Fruit fly (Drosophila melanogaster) whole organism, embryonic: ENCODE measurements around the gene CG31076.
A peak's percentile ranks its signal among the peaks of the same experiment; 100 is the strongest.

Experiments
- Ada2b ChIP-seq: fragments of 200-800 bp; sonication (Bioruptor generic); IDR thresholded peaks from 2 replicates; pipeline ENCODE4 v1.3.6; 2022; ENCODE audit warnings: missing biosample characterization, missing genetic modification characterization
- Antp ChIP-seq: fragments of 200-800 bp; sonication (Bioruptor generic); optimal IDR thresholded peaks from 3 replicates; lab custom pipeline; 2016; ENCODE audit warnings: missing biosample characterization, missing genetic modification characterization
- Bgb ChIP-seq: fragments of 200-800 bp; sonication (Bioruptor generic); IDR thresholded peaks from 2 replicates; pipeline ENCODE4 v1.3.6; 2022; ENCODE audit warnings: missing biosample characterization, missing genetic modification characterization; ENCODE audit not compliant: partially characterized antibody
- CG10209 ChIP-seq: fragments of 200-800 bp; sonication (Bioruptor generic); optimal IDR thresholded peaks from 3 replicates; lab custom pipeline; 2017; ENCODE audit warnings: missing biosample characterization, mild to moderate bottlenecking, missing genetic modification characterization, missing genetic modification reagents
- CG11093 ChIP-seq: fragments of 200-800 bp; sonication (Bioruptor generic); IDR thresholded peaks from 3 replicates; pipeline ENCODE4 v1.3.6; 2022; ENCODE audit warnings: missing biosample characterization, missing genetic modification characterization
- CG11504 ChIP-seq: fragments of 200-800 bp; sonication (Bioruptor generic); optimal IDR thresholded peaks from 3 replicates; lab custom pipeline; 2019; ENCODE audit warnings: missing biosample characterization, mild to moderate bottlenecking, missing genetic modification characterization, moderate library complexity
- CG11560 ChIP-seq: fragments of 200-800 bp; sonication (Bioruptor generic); IDR thresholded peaks from 3 replicates; pipeline ENCODE4 v1.3.6; 2022; ENCODE audit warnings: missing biosample characterization, missing genetic modification characterization
- CG14667 ChIP-seq: fragments of 200-800 bp; sonication (Bioruptor generic); IDR thresholded peaks from 2 replicates; pipeline ENCODE4 v1.3.6; 2022; ENCODE audit warnings: missing biosample characterization, missing genetic modification characterization
- CG15073 ChIP-seq: fragments of 200-800 bp; sonication (Bioruptor generic); optimal IDR thresholded peaks from 2 replicates; lab custom pipeline; 2016; ENCODE audit warnings: missing biosample characterization, missing genetic modification characterization
- CG16779 ChIP-seq: fragments of 200-800 bp; sonication (Bioruptor generic); IDR thresholded peaks from 2 replicates; pipeline ENCODE4 v1.3.6; 2022; ENCODE audit warnings: missing biosample characterization, missing genetic modification characterization
- CG17912 ChIP-seq: fragments of 200-800 bp; sonication (Bioruptor generic); optimal IDR thresholded peaks from 2 replicates; lab custom pipeline; 2018; ENCODE audit warnings: missing biosample characterization, mild to moderate bottlenecking, missing genetic modification characterization
- CG18599 ChIP-seq: fragments of 200-800 bp; sonication (Bioruptor generic); optimal IDR thresholded peaks from 3 replicates; lab custom pipeline; 2017; ENCODE audit warnings: missing biosample characterization, missing genetic modification characterization, mild to moderate bottlenecking, moderate library complexity, missing genetic modification reagents
- CG2712 ChIP-seq: fragments of 200-800 bp; optimal IDR thresholded peaks from 3 replicates; lab custom pipeline; 2019; ENCODE audit warnings: missing biosample characterization, mild to moderate bottlenecking, missing genetic modification characterization, moderate library complexity
- CG2875 ChIP-seq: fragments of 200-800 bp; sonication (Bioruptor generic); optimal IDR thresholded peaks from 2 replicates; lab custom pipeline; 2017; ENCODE audit warnings: missing biosample characterization, mild to moderate bottlenecking, missing genetic modification characterization, missing genetic modification reagents
- CG31441 ChIP-seq: fragments of 200-800 bp; sonication (Bioruptor generic); IDR thresholded peaks from 2 replicates; pipeline ENCODE4 v1.3.6; 2022; ENCODE audit warnings: missing biosample characterization, missing genetic modification characterization
- CG34376 ChIP-seq: fragments of 200-800 bp; sonication (Bioruptor generic); optimal IDR thresholded peaks from 2 replicates; lab custom pipeline; 2018; ENCODE audit warnings: missing biosample characterization, mild to moderate bottlenecking, missing genetic modification characterization
- CG4424 ChIP-seq: fragments of 200-800 bp; sonication (Bioruptor generic); optimal IDR thresholded peaks from 3 replicates; lab custom pipeline; 2016; ENCODE audit warnings: missing biosample characterization, missing genetic modification characterization
- CG6854 ChIP-seq: fragments of 200-800 bp; sonication (Bioruptor generic); optimal IDR thresholded peaks from 3 replicates; lab custom pipeline; 2017; ENCODE audit warnings: missing biosample characterization, mild to moderate bottlenecking, missing genetic modification characterization
- CG7839 ChIP-seq: fragments of 200-800 bp; sonication (Bioruptor generic); optimal IDR thresholded peaks from 3 replicates; lab custom pipeline; 2018; ENCODE audit warnings: missing biosample characterization, mild to moderate bottlenecking, missing genetic modification characterization, moderate library complexity
- CG8478 ChIP-seq: fragments of >200 bp; optimal IDR thresholded peaks from 2 replicates; lab custom pipeline; 2018
- CHES-1-like ChIP-seq: fragments of 200-800 bp; sonication (Bioruptor generic); optimal IDR thresholded peaks from 2 replicates; lab custom pipeline; 2016; ENCODE audit warnings: missing biosample characterization, missing genetic modification characterization
- CoRest ChIP-seq: fragments of 200-800 bp; sonication (Bioruptor generic); optimal IDR thresholded peaks from 3 replicates; lab custom pipeline; 2018; ENCODE audit warnings: missing biosample characterization, mild to moderate bottlenecking, missing genetic modification characterization, moderate library complexity
- CrebB ChIP-seq: fragments of 200-800 bp; sonication (Bioruptor generic); optimal IDR thresholded peaks from 3 replicates; lab custom pipeline; 2018; ENCODE audit warnings: missing biosample characterization, mild to moderate bottlenecking, missing genetic modification characterization
- Dad ChIP-seq: fragments of 200-800 bp; sonication (Bioruptor generic); optimal IDR thresholded peaks from 3 replicates; lab custom pipeline; 2016; ENCODE audit warnings: missing biosample characterization, missing genetic modification characterization
- E2f1 ChIP-seq: fragments of 200-800 bp; sonication (Bioruptor generic); IDR thresholded peaks from 2 replicates; pipeline ENCODE4 v1.3.6; 2022; ENCODE audit warnings: missing biosample characterization, missing genetic modification characterization
- Fer1 ChIP-seq: fragments of 200-800 bp; sonication (Bioruptor generic); optimal IDR thresholded peaks from 2 replicates; lab custom pipeline; 2017; ENCODE audit warnings: missing biosample characterization, mild to moderate bottlenecking, missing genetic modification characterization
- Hand ChIP-seq: fragments of 200-800 bp; sonication (Bioruptor generic); optimal IDR thresholded peaks from 2 replicates; lab custom pipeline; 2017; ENCODE audit warnings: mild to moderate bottlenecking, missing biosample characterization, missing genetic modification reagents, missing genetic modification characterization
- Hr51 ChIP-seq, 2 experiments: fragments of 200-800 bp; sonication (Bioruptor generic); optimal IDR thresholded peaks; 2 replicates in 1 of 2; 3 replicates in 1 of 2; lab custom pipeline; 2016 to 2018; ENCODE audit warnings: missing biosample characterization in 2 of 2, missing genetic modification characterization in 2 of 2, mild to moderate bottlenecking in 1 of 2, moderate library complexity in 1 of 2
- Kr ChIP-seq: fragments of 200-800 bp; sonication (Bioruptor generic); optimal IDR thresholded peaks from 2 replicates; lab custom pipeline; 2017; ENCODE audit warnings: missing biosample characterization, mild to moderate bottlenecking, missing genetic modification characterization
- Nf-YA ChIP-seq: fragments of 200-800 bp; sonication (Bioruptor generic); IDR thresholded peaks from 2 replicates; pipeline ENCODE4 v1.3.6; 2022; ENCODE audit warnings: missing biosample characterization, missing genetic modification characterization
- Sry-β ChIP-seq: fragments of 200-800 bp; sonication (Bioruptor generic); optimal IDR thresholded peaks from 2 replicates; lab custom pipeline; 2018; ENCODE audit warnings: missing biosample characterization, mild to moderate bottlenecking, missing genetic modification characterization, moderate library complexity
- ap ChIP-seq: fragments of 200-800 bp; sonication (Bioruptor generic); IDR thresholded peaks from 2 replicates; pipeline ENCODE4 v1.3.6; 2022; ENCODE audit warnings: missing biosample characterization, missing genetic modification characterization
- btn ChIP-seq: fragments of 200-800 bp; sonication (Bioruptor generic); optimal IDR thresholded peaks from 2 replicates; lab custom pipeline; 2016; ENCODE audit warnings: missing biosample characterization, missing genetic modification characterization
- chn ChIP-seq: fragments of 200-800 bp; sonication (Bioruptor generic); optimal IDR thresholded peaks from 2 replicates; lab custom pipeline; 2016; ENCODE audit warnings: missing biosample characterization, missing genetic modification characterization
- dimm ChIP-seq: fragments of 200-800 bp; sonication (Bioruptor generic); IDR thresholded peaks from 2 replicates; pipeline ENCODE4 v1.3.6; 2022; ENCODE audit warnings: missing biosample characterization, missing genetic modification characterization
- dmrt99B ChIP-seq: fragments of 200-800 bp; sonication (Bioruptor generic); optimal IDR thresholded peaks from 2 replicates; lab custom pipeline; 2018; ENCODE audit warnings: missing biosample characterization, mild to moderate bottlenecking, missing genetic modification characterization, moderate library complexity
- ems ChIP-seq: fragments of 200-800 bp; sonication (Bioruptor generic); optimal IDR thresholded peaks from 3 replicates; lab custom pipeline; 2016; ENCODE audit warnings: missing biosample characterization, missing genetic modification characterization
- en ChIP-seq: fragments of 200-800 bp; sonication (Bioruptor generic); optimal IDR thresholded peaks from 2 replicates; lab custom pipeline; 2016; ENCODE audit warnings: missing biosample characterization, missing genetic modification characterization
- gro ChIP-seq: fragments of 200-800 bp; sonication (Bioruptor generic); optimal IDR thresholded peaks from 2 replicates; lab custom pipeline; 2016; ENCODE audit warnings: missing biosample characterization, missing genetic modification characterization
- jigr1 ChIP-seq: fragments of 200-800 bp; sonication (Bioruptor generic); IDR thresholded peaks from 3 replicates; pipeline ENCODE4 v1.3.6; 2022; ENCODE audit warnings: missing biosample characterization, missing genetic modification characterization
- lab ChIP-seq: fragments of 200-800 bp; sonication (Bioruptor generic); optimal IDR thresholded peaks from 3 replicates; lab custom pipeline; 2017; ENCODE audit warnings: missing biosample characterization, missing genetic modification characterization, mild to moderate bottlenecking, moderate library complexity, missing genetic modification reagents
- nerfin-1 ChIP-seq: fragments of 200-800 bp; sonication (Bioruptor generic); optimal IDR thresholded peaks from 3 replicates; lab custom pipeline; 2019; ENCODE audit warnings: missing biosample characterization, mild to moderate bottlenecking, missing genetic modification characterization, moderate library complexity
- nerfin-2 ChIP-seq: fragments of 200-800 bp; sonication (Bioruptor generic); IDR thresholded peaks from 2 replicates; pipeline ENCODE4 v1.3.6; 2022; ENCODE audit warnings: missing biosample characterization, missing genetic modification characterization; ENCODE audit not compliant: partially characterized antibody
- p53 ChIP-seq: fragments of 200-800 bp; sonication (Bioruptor generic); optimal IDR thresholded peaks from 2 replicates; lab custom pipeline; 2016; ENCODE audit warnings: missing biosample characterization, missing genetic modification characterization
- pros ChIP-seq: fragments of 200-800 bp; sonication (Bioruptor generic); optimal IDR thresholded peaks from 3 replicates; lab custom pipeline; 2019; ENCODE audit warnings: missing biosample characterization, mild to moderate bottlenecking, missing genetic modification characterization, moderate library complexity
- row ChIP-seq: fragments of 200-800 bp; sonication (Bioruptor generic); IDR thresholded peaks from 3 replicates; pipeline ENCODE4 v1.3.6; 2022; ENCODE audit warnings: missing biosample characterization, missing genetic modification characterization
- scrt ChIP-seq: fragments of 200-800 bp; sonication (Bioruptor generic); optimal IDR thresholded peaks from 2 replicates; lab custom pipeline; 2018; ENCODE audit warnings: missing biosample characterization, mild to moderate bottlenecking, missing genetic modification characterization, moderate library complexity
- seq ChIP-seq: fragments of 200-800 bp; sonication (Bioruptor generic); IDR thresholded peaks from 2 replicates; pipeline ENCODE4 v1.3.6; 2022; ENCODE audit warnings: missing biosample characterization, missing genetic modification characterization
- stwl ChIP-seq: fragments of 200-800 bp; sonication (Bioruptor generic); optimal IDR thresholded peaks from 3 replicates; lab custom pipeline; 2018; ENCODE audit warnings: missing biosample characterization, mild to moderate bottlenecking, missing genetic modification characterization, moderate library complexity
- tll ChIP-seq, 2 experiments: fragments of 200-800 bp in 1 of 2; fragments of >200 bp in 1 of 2; sonication (Bioruptor generic) in 1 of 2; optimal IDR thresholded peaks; 2 replicates each; lab custom pipeline; 2017 to 2019; ENCODE audit warnings: missing biosample characterization in 2 of 2, missing genetic modification characterization in 2 of 2, mild to moderate bottlenecking in 1 of 2, moderate library complexity in 1 of 2
- tup ChIP-seq: fragments of 200-800 bp; sonication (Bioruptor generic); optimal IDR thresholded peaks from 2 replicates; lab custom pipeline; 2016; ENCODE audit warnings: missing biosample characterization, mild to moderate bottlenecking, missing genetic modification characterization, moderate library complexity

CG31076 gene

DNA sequence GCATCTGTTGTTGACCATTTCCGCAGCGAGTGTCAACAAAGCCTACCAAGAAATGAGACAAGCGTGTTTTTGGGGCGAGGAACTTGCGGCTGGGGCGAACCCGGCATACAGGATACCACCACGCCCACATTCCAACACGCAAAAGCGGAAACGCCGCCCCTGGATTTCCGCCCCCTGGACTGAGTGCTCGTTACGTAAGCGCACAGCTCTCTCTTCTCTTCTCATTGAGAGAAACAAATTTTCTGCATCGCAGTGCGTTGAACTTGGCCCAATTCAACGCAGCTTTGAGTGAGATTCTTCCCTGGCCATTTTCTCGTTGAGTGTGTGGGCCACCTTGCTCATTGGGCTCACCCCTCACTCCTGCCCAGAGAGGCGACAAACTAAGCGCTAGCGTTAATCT lies 29.2 kb downstream of the CG31076 start (continued):
- TF ChIP-seq Hr51 (GFP tag; optimal IDR thresholded peaks at IDR 0.05; lab: Kevin White, UChicago) = no peak
- TF ChIP-seq CG2712 = no peak
- no peak for TF ChIP-seq Hand (GFP tag; lab: Kevin White, UChicago)
- no peak for TF ChIP-seq CG15073 (GFP tag; lab: Kevin White, UChicago)
- TF ChIP-seq CG14667 (GFP tag; lab: Robert Waterston, UW) = no peak
- TF ChIP-seq p53 (GFP tag; lab: Kevin White, UChicago) = no peak
- no peak for TF ChIP-seq CG2875 (GFP tag; lab: Kevin White, UChicago)
- TF ChIP-seq Nf-YA (GFP tag; lab: Robert Waterston, UW) = no peak
- TF ChIP-seq Antp = no peak
- TF ChIP-seq CG6854 (GFP tag; lab: Kevin White, UChicago) = no peak
- no peak for TF ChIP-seq ems (GFP tag; lab: Kevin White, UChicago)
- TF ChIP-seq CG16779 (GFP tag; lab: Robert Waterston, UW) = peak; percentile 66; the same call in 1 of the 2 replicates
- no peak for TF ChIP-seq CG8478 (lab: Kevin White, UChicago)
- no peak for TF ChIP-seq CG7839 (tag; lab: Kevin White, UChicago)
- peak; percentile 27 for TF ChIP-seq Fer1 (GFP tag; lab: Kevin White, UChicago)
- no peak for TF ChIP-seq Kr (GFP tag; lab: Kevin White, UChicago)
- TF ChIP-seq CG11093 (GFP tag; lab: Robert Waterston, UW) = 0 out of 3 replicates have a peak, but pooled peaks have one; percentile 48
- no peak for TF ChIP-seq scrt (GFP tag; lab: Kevin White, UChicago)
- no peak for TF ChIP-seq nerfin-2 (GFP tag; lab: Robert Waterston, UW)
- TF ChIP-seq CG34376 (GFP tag; lab: Kevin White, UChicago) = peak; percentile 0
- TF ChIP-seq seq (GFP tag; lab: Robert Waterston, UW) = no peak
- no peak for TF ChIP-seq E2f1 (GFP tag; lab: Robert Waterston, UW)
- TF ChIP-seq nerfin-1 (tag; lab: Kevin White, UChicago) = peak; percentile 47
- no peak for TF ChIP-seq pros (GFP tag; lab: Kevin White, UChicago)
- no peak for TF ChIP-seq Sry-β (GFP tag; lab: Kevin White, UChicago)
- TF ChIP-seq stwl = no peak
- no peak for TF ChIP-seq CoRest (tag; lab: Kevin White, UChicago)
- no peak for TF ChIP-seq CG11504
- no peak for TF ChIP-seq CG4424 (GFP tag; lab: Kevin White, UChicago)
- no peak for TF ChIP-seq Ada2b (GFP tag; lab: Robert Waterston, UW)
- TF ChIP-seq dimm = no peak
- no peak for TF ChIP-seq ap (GFP tag; lab: Robert Waterston, UW)
- no peak for TF ChIP-seq chn (GFP tag; lab: Kevin White, UChicago)
- no peak for TF ChIP-seq jigr1 (GFP tag; lab: Robert Waterston, UW)
- no peak for TF ChIP-seq row (GFP tag; lab: Robert Waterston, UW)
- TF ChIP-seq lab (GFP tag; lab: Kevin White, UChicago) = no peak
- TF ChIP-seq CrebB (tag; lab: Kevin White, UChicago) = no peak
- no peak for TF ChIP-seq gro
- no peak for TF ChIP-seq en (GFP tag; lab: Kevin White, UChicago)
- TF ChIP-seq Bgb (GFP tag; lab: Robert Waterston, UW) = peak; percentile 37; the same call in 1 of the 2 replicates
- TF ChIP-seq CG17912 (GFP tag; lab: Kevin White, UChicago) = no peak
- no peak for TF ChIP-seq btn (GFP tag; lab: Kevin White, UChicago)
- no peak for TF ChIP-seq CG11560
- TF ChIP-seq CG31441 (GFP tag; lab: Robert Waterston, UW) = no peak
- no peak for TF ChIP-seq CHES-1-like (GFP tag; lab: Kevin White, UChicago)
- peak; percentile 38 for TF ChIP-seq CG18599 (GFP tag; lab: Kevin White, UChicago)
- TF ChIP-seq Dad = peak; percentile 33
- no peak for TF ChIP-seq CG10209
- TF ChIP-seq tll (GFP tag; optimal IDR thresholded peaks at IDR 0.05; lab: Kevin White, UChicago) = no peak
- TF ChIP-seq dmrt99B (tag; lab: Kevin White, UChicago) = no peak
- TF ChIP-seq tup = no peak
